Worm (Caenorhabditis elegans) whole organism, late embryonic: ENCODE data around the gene rhy-1.

Experiments used
- hlh-15 ChIP-seq: sonication (generic microtip); optimal IDR thresholded peaks from 2 replicates; lab custom pipeline; 2016; ENCODE audit warnings: missing genetic modification characterization, missing compliant biosample characterization
- ttx-3 ChIP-seq: sonication (generic microtip); optimal IDR thresholded peaks from 2 replicates; lab custom pipeline; 2016; ENCODE audit warnings: missing genetic modification reagents, missing genetic modification characterization, missing compliant biosample characterization

DNA sequence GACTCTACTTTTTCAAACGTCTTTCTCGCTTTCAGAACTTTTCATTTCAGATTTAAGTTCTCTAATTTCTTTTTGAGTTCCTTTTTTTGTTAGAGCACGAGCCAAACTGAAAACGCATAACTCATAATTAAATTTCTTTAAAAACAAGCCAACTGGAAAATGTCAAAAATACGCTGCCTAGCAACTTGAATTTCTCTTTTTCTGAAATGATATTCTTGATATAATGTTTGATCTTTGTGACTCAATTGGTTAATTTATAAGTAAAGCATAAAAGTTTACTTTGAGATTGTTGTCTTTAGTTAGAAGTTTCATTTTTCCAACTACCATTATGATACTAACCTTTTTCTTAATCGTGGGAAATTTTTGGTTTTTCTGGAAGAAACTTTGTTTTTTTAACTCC is 20.1 kb upstream of the rhy-1 start:
- TF ChIP-seq ttx-3 (no peak), hlh-15 (no peak)
